Worm (Caenorhabditis elegans): Measurements from ENCODE around the gene F38B7.10.
A peak's percentile ranks its signal among the peaks of the same experiment; 100 is the strongest.
"Not testable (repeated sequence)": the region's sequence is repeated elsewhere in the genome, so short reads cannot be mapped to it uniquely, and the experiment has no call there.

F38B7.10 gene

DNA sequence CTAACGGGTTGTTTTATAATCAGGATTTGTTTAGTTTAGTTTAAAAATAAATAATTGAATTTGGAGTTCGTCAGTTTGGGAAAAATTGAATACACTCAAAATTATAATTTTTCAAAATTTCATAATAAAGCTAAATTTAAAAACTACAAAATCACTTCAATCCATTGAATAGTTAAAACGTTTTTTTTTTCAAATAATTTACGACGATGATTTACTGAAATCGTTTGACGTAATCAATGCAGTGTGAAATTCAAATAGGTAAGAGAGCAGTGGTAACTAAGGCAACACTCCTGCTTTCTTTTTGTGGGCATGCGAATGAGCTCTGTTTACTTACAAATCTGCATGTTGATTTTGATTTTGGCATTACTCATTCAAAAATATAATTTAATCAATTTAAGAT is at the start of gene F38B7.10:
TSS of gene F38B7.10 (plus strand) at position 301 of the 400 bp plus-strand sequence.
- no peak for TF ChIP-seq nhr-41 (GFP tag; IDR thresholded peaks at IDR 0.05)
- TF ChIP-seq aha-1 (tag), result peak; percentile 49
- TF ChIP-seq nhr-11 (tag; optimal IDR thresholded peaks at IDR 0.05), result no peak
- no peak for TF ChIP-seq hmg-1.1 (GFP tag; IDR thresholded peaks at IDR 0.05)

DNA sequence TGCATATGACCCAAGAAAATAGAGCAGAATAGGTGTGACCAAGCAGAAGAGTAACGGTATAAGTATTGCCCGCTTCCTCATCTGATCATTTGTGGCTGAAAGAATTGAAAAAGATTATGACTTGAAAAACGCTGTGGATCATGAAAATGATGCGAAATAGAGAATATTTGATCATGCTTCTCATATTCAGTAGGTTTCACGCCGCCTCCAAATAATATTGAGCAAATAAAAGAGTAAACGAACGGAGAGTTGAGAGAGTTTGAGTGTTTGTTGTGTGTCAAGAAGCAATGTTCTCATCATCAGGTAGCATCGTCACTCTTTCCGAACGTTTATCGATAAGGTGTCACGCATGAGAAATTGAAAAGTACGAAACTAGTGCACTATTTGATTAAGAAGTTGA is 49.0 kb upstream of the F38B7.10 start, which contains the start of gene htrl-1:
TSS of gene htrl-1 (minus strand) at position 101 of the 400 bp plus-strand sequence.
- TF ChIP-seq rbr-2 (tag; optimal IDR thresholded peaks at IDR 0.05) (no peak), fos-1 (tag; optimal IDR thresholded peaks at IDR 0.05) (no peak), duxl-1 (tag; optimal IDR thresholded peaks at IDR 0.05; ENCODE audit: poor library complexity) (no peak), egl-43 (GFP tag; IDR thresholded peaks at IDR 0.05) (no peak), pqm-1 (tag; optimal IDR thresholded peaks at IDR 0.05) (no peak), cey-2 (tag; optimal IDR thresholded peaks at IDR 0.05; ENCODE audit: borderline replicate concordance, insufficient read depth) (no peak), T20F7.1 (GFP tag; optimal IDR thresholded peaks at IDR 0.05) (no peak), nhr-41 (GFP tag; IDR thresholded peaks at IDR 0.05) (no peak)

DNA sequence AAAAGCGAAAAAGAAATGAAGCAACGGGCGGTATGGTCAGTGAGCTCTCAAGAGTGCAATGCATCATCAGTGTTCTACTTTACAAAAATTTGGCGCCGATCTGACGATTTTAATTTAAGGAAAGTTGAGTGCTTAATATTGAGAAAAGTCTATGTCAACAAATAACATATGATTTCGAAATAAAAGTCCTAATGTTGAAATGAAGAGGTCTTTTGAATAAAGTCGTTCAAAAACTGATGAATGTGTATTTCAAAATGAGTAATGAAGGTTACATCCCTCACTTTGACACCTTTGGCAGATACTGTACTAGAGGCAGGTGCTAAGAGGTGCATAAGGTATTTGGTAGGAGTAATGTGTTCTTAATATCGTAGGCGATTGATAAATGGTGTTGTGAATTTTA is 47.9 kb upstream of the F38B7.10 start:
- TF ChIP-seq T20F7.1 (GFP tag; optimal IDR thresholded peaks at IDR 0.05), result no peak
- peak in 1 of 2 experiments; percentile 92 for TF ChIP-seq unc-62 (GFP tag; optimal IDR thresholded peaks at IDR 0.05 in 1 of 2)
- no peak for TF ChIP-seq unc-62 (tag; optimal IDR thresholded peaks at IDR 0.05)

DNA sequence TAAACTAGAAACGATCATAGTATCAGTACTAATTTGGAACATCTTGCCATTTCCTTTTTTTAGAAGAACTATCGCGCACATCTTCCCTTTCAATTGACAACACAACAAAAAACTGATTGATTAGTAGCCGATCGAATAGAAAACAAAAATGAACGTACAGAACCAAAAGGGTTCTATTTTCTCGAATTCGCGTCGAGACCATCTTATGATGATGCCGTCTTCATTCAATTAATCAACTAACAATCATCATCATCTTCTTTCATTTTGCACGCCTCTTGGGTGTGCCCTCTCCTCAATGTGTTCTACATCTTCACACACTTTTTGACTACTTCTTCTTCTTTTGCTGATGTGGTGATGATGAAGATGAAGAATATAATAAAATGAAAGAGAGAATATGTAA is 45.5 kb upstream of the F38B7.10 start:
- TF ChIP-seq Y48G9A.11 (GFP tag; IDR thresholded peaks at IDR 0.05), result no peak
- no peak for TF ChIP-seq tag-97 (GFP tag; IDR thresholded peaks at IDR 0.05)
- TF ChIP-seq mxl-3 (GFP tag; optimal IDR thresholded peaks at IDR 0.05), result peak; percentile 9
- TF ChIP-seq unc-62 (GFP tag; optimal IDR thresholded peaks at IDR 0.05 in 1 of 2), result peak in 1 of 2 experiments; percentile 92
- TF ChIP-seq unc-62 (tag; optimal IDR thresholded peaks at IDR 0.05), result no peak
- TF ChIP-seq nhr-28 (tag; optimal IDR thresholded peaks at IDR 0.05), result peak; percentile 22

DNA sequence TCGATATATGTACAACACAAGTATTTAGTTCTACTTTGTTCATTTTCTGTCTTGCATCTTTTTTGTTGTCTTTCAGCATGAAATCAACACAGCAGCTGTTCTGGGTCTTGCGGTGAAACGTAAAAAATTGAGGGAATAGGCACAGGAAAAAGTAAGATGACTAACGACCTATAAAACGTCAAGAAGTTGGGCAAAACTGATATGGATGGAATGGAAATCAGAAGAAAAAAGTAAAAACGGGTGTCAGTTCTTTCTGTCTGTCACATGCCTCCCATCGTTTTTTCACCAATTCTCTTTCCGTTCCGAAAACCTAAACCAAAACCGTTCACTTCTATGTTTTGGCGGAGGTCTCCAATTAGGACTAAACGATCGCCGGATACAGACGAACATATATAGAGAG is 44.3 kb upstream of the F38B7.10 start:
- TF ChIP-seq hlh-11 (tag; optimal IDR thresholded peaks at IDR 0.05) (peak; percentile 52), nhr-28 (tag; optimal IDR thresholded peaks at IDR 0.05) (peak; percentile 44), F26F4.8 (GFP tag; conservative IDR thresholded peaks at IDR 0.05) (no peak), dve-1 (tag; optimal IDR thresholded peaks at IDR 0.05; ENCODE audit: insufficient read depth) (peak; percentile 18), dmd-9 (GFP tag; IDR thresholded peaks at IDR 0.05) (no peak), dmd-6 (GFP tag; IDR thresholded peaks at IDR 0.05) (peak; percentile 30), mxl-3 (GFP tag; optimal IDR thresholded peaks at IDR 0.05) (no peak), ZK546.5 (tag; optimal IDR thresholded peaks at IDR 0.05) (no peak)

DNA sequence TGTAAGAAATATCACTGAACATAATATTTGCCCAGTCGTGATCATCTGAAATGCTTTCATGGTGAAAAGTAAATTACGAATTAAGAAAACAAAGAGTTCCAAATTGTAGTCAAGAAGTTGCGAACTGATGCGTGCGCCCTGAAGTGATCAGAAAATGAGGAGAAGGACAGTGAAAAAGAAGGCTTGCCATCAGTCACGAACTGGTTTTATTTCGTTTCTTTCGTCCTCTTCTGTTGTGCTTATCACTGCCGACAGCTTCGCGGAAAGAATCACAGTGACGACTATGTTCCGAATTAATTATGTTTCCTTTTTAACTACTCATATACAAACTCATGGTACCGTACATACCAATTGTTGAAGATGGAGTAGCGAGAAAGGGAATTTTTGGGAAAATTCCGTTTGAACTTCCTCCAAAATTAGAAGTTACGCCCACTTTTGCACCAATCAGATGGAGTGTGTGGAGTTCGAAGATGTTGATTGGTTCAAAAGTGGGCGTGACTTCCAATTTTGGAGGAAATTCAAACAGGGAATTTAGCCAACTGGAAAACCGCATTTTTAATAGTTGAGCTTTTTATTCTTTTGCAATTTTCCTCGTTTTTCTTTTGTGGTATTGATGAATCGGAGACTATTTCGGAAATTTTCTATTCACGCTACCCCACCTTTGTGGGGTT is 42.1 kb upstream of the F38B7.10 start, which contains the start of gene C55A6.12:
TSS of gene C55A6.12 (minus strand) at position 51 of the 671 bp plus-strand sequence.
- TF ChIP-seq lsy-2 (tag; optimal IDR thresholded peaks at IDR 0.05), result peak in 1 of 2 experiments; percentile 24
- peak in 1 of 2 experiments; percentile 3 for TF ChIP-seq unc-62 (GFP tag; optimal IDR thresholded peaks at IDR 0.05 in 1 of 2)
- TF ChIP-seq unc-62 (tag; optimal IDR thresholded peaks at IDR 0.05), result no peak
- peak; percentile 79 for TF ChIP-seq dpl-1 (GFP tag; optimal IDR thresholded peaks at IDR 0.05)
- TF ChIP-seq daf-16 (GFP tag; optimal IDR thresholded peaks at IDR 0.05), result no peak
- no peak for TF ChIP-seq daf-16 (tag; optimal IDR thresholded peaks at IDR 0.05)
- TF ChIP-seq ZK546.5 (tag; optimal IDR thresholded peaks at IDR 0.05), result no peak

DNA sequence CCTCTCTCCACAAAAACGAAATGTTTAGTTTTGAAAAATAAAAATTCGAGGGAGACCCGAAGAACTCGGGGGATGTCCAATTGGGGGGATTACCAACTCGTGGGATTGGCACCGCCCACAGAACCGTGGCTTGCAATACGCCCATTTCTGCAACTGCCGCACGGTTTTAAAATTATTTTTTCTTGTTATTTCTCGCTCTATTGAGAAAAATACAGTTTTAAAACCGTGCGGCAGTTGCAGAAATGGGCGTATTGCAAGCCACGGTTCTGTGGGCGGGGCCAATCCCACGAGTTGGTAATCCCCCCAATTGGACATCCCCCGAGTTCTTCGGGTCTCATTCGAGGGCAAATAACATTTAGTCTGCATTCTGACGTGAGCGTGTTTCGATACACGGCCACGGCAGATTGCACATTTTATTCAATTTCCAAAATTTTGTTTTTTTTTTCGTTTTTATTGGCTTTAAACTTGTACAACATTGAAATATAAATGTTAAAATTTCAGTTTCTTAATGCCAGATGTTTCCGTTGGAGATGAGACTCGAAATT is 40.4 kb upstream of the F38B7.10 start, which contains the start of the genes C55A6.1 and C55A6.10:
TSS of gene C55A6.1 (minus strand) at position 116 of the 545 bp plus-strand sequence.
TSS of gene C55A6.10 (plus strand) at position 495 of the 545 bp plus-strand sequence.
- TF ChIP-seq snpc-1.2 (GFP tag; IDR thresholded peaks at IDR 0.05) (peak; percentile 78), hmg-1.1 (GFP tag; IDR thresholded peaks at IDR 0.05) (peak; percentile 91), set-16 (GFP tag; IDR thresholded peaks at IDR 0.05) (peak; percentile 54; the same call in 1 of the 2 replicates), nhr-42 (GFP tag; IDR thresholded peaks at IDR 0.05) (peak; percentile 76), nhr-28 (tag; optimal IDR thresholded peaks at IDR 0.05) (peak; percentile 12), daf-16 (tag; optimal IDR thresholded peaks at IDR 0.05) (peak; percentile 51), dve-1 (tag; optimal IDR thresholded peaks at IDR 0.05; ENCODE audit: insufficient read depth) (peak; percentile 56), tra-1 (GFP tag; IDR thresholded peaks at IDR 0.05) (0 out of 2 replicates have a peak, but pooled peaks have one; percentile 55), lin-13 (GFP tag; optimal IDR thresholded peaks at IDR 0.05) (peak; percentile 42), egl-43 (GFP tag; IDR thresholded peaks at IDR 0.05) (peak; percentile 78; the same call in 1 of the 2 replicates), lsy-2 (tag; optimal IDR thresholded peaks at IDR 0.05) (peak; percentile 31 to 81), nhr-102 (tag; optimal IDR thresholded peaks at IDR 0.05) (peak; percentile 50), lim-7 (GFP tag; IDR thresholded peaks at IDR 0.05) (peak; percentile 12), php-3 (GFP tag; IDR thresholded peaks at IDR 0.05) (peak; percentile 53; the same call in 1 of the 2 replicates), rbr-2 (tag; optimal IDR thresholded peaks at IDR 0.05) (peak; percentile 81), ZK337.2 (GFP tag; IDR thresholded peaks at IDR 0.05) (0 out of 2 replicates have a peak, but pooled peaks have one; percentile 11)
- not testable (repeated sequence) for TF ChIP-seq daf-16 (GFP tag; optimal IDR thresholded peaks at IDR 0.05)
